Worm (Caenorhabditis elegans): ENCODE results near the gene Y43F8B.29.

Gene Y43F8B.29

DNA sequence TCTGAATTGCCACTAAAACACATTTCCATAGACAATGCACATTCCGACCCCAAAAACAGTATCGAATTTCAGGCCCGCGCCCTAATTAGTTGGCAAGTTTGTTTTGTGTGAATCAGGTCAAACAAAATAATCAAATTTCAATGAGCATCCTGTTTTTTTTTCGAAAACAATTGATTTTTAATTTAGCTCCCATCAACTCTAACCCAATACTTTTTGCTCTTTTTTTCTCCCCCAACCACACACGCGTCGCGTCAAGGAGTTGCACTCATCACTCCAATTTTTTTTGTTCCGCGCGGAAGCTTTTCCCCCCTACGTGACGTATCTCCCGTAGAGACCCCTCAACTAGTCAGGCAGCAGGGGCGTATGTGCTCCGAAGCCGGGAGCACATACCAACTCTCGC, 10.0 kb downstream of the Y43F8B.29 start:
- TF ChIP-seq ama-1 (optimal IDR thresholded peaks at IDR 0.05) = no peak

DNA sequence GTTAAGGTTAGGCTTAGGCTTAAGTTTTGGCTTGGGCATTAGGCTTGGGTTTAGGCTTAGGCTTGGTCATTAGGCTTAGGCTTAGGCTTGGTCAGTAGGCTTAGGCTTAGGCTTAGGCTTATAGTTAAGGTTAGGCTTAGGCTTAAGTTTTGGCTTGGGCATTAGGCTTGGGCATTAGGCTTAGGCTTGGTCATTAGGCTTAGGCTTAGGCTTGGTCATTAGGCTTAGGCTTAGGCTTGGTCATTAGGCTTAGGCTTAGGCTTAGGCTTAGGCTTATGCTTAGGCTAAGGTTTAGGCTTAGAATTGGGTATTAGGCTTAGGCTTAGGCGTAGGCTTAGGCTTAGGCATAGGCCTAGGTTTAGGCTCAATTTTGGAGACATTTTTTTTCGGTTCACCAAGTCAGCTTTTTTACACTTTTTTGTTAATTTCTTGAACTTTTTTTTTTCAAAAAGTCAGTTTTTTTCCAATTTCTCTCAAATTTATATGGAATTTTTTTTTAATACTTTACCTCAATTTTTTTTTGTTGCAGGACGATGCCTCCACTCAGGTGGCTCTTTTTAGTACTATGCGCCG, 11.3 kb downstream of the Y43F8B.29 start, which contains the start of gene Y43F8B.3:
TSS of gene Y43F8B.3 (plus strand) at position 523 of the 573 bp plus-strand sequence.
- TF ChIP-seq skn-1 (tag; optimal IDR thresholded peaks at IDR 0.05) (no peak), mml-1 (tag; optimal IDR thresholded peaks at IDR 0.05) (no peak), ceh-9 (tag; optimal IDR thresholded peaks at IDR 0.05) (no peak), jun-1 (tag; optimal IDR thresholded peaks at IDR 0.05) (no peak), nhr-28 (tag; optimal IDR thresholded peaks at IDR 0.05) (no peak), egl-27 (tag; optimal IDR thresholded peaks at IDR 0.05) (no peak), ztf-11 (tag; optimal IDR thresholded peaks at IDR 0.05) (no peak), lin-39 (tag; optimal IDR thresholded peaks at IDR 0.05) (no peak), egl-5 (tag; optimal IDR thresholded peaks at IDR 0.05) (no peak), nhr-76 (tag; optimal IDR thresholded peaks at IDR 0.05) (no peak), aly-2 (tag; optimal IDR thresholded peaks at IDR 0.05) (no peak)

- TF ChIP-seq lin-15B (tag; optimal IDR thresholded peaks at IDR 0.05) = no peak
- no peak for TF ChIP-seq ztf-11 (tag; optimal IDR thresholded peaks at IDR 0.05)
- TF ChIP-seq fkh-10 (GFP tag; optimal IDR thresholded peaks at IDR 0.05) = no peak
- TF ChIP-seq egl-27 (tag; optimal IDR thresholded peaks at IDR 0.05) = no peak
- no peak for TF ChIP-seq fkh-2 (tag; optimal IDR thresholded peaks at IDR 0.05)
- no peak for TF ChIP-seq nhr-12 (tag; optimal IDR thresholded peaks at IDR 0.05)
- TF ChIP-seq eor-1 (tag; optimal IDR thresholded peaks at IDR 0.05) = no peak
- TF ChIP-seq ceh-82 (tag; optimal IDR thresholded peaks at IDR 0.05) = no peak
- TF ChIP-seq unc-62 (GFP tag; optimal IDR thresholded peaks at IDR 0.05) = no peak
- TF ChIP-seq tbx-2 (tag; optimal IDR thresholded peaks at IDR 0.05) = no peak
These were observed 17.7 kb downstream of the Y43F8B.29 start for ce11 chrV:19509061-19509460.

DNA sequence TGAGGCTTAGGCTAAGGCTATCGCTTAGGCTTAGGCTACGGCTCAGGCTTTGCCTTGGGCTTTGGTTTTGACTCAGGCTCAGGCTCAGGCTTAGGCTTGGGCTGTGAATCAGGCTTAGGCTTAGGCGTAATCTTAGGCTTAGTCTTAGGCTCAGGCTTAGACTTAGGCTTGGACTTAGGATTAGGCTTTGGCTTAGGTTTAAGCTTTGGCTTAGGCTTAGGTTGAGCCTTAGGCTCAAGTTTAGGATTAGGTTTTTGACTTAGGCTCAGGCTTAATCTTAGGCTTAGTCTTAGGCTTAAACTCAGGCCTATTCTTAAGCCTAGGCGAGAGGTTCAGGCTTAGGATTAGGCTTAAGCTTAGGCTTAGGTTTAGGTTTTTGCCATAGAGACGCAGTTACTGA, 18.9 kb downstream of the Y43F8B.29 start:
- no peak for TF ChIP-seq ceh-16 (tag; optimal IDR thresholded peaks at IDR 0.05)
- TF ChIP-seq nhr-23 (tag; optimal IDR thresholded peaks at IDR 0.05) = no peak

- TF ChIP-seq eor-1 (tag; optimal IDR thresholded peaks at IDR 0.05) = no peak
These were observed 19.5 kb downstream of the Y43F8B.29 start for ce11 chrV:19510925-19511324.

DNA sequence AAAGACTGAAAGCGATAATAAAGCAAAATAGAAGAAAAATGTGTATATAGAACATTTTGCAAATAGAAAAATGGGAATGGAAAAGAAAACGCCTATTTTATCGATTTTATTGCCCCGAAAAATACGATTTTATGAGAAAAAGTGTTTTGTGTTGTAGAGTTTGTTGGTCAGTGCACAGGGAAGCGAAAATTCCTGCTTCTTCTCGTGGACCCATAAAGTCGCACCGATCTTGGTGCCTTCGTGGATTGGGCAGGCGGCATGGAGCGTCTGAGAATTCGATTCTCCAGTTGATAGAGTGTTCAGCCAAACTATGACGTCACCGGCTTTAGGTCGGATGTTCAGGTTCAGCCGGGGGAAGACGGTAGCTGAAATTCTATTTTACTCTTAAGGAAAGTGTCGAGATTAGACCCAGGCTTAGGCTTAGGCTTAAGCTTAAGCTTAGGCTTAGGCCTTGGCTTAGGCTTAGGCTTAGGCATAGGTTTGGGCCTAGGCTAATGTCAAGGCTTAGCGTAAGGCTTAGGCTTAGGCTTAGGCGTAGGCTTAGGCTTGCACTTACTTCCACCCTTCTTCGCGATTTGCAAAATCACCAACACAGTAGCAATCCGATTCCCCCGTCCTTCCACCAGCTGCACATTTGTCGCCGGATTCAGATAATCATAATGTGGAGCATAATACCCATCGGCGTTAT, 21.0 kb downstream of the Y43F8B.29 start, which contains the start of gene Y43F8B.19:
TSS of gene Y43F8B.19 (minus strand) at position 51 of the 688 bp plus-strand sequence.
- TF ChIP-seq R02D3.7 (tag; optimal IDR thresholded peaks at IDR 0.05) = no peak
- no peak for TF ChIP-seq ztf-11 (tag; optimal IDR thresholded peaks at IDR 0.05)
- no peak for TF ChIP-seq pha-4 (tag; optimal IDR thresholded peaks at IDR 0.05)
- no peak for TF ChIP-seq ceh-16 (tag; optimal IDR thresholded peaks at IDR 0.05)
- no peak for TF ChIP-seq ceh-82 (tag; optimal IDR thresholded peaks at IDR 0.05)
- TF ChIP-seq nhr-76 (tag; optimal IDR thresholded peaks at IDR 0.05) = no peak
- no peak for TF ChIP-seq nhr-237 (tag; optimal IDR thresholded peaks at IDR 0.05)
- TF ChIP-seq hmg-11 (tag; optimal IDR thresholded peaks at IDR 0.05) = no peak
- TF ChIP-seq ceh-9 (tag; optimal IDR thresholded peaks at IDR 0.05) = no peak
- no peak for TF ChIP-seq lsy-12 (tag; optimal IDR thresholded peaks at IDR 0.05)
- no peak for TF ChIP-seq nhr-77 (tag; optimal IDR thresholded peaks at IDR 0.05)
- TF ChIP-seq ztf-4 (tag; optimal IDR thresholded peaks at IDR 0.05) = no peak
- no peak for TF ChIP-seq unc-39 (tag; optimal IDR thresholded peaks at IDR 0.05)
- TF ChIP-seq nhr-23 (tag; optimal IDR thresholded peaks at IDR 0.05) = no peak
- no peak for TF ChIP-seq egl-5 (tag; optimal IDR thresholded peaks at IDR 0.05)
- no peak for TF ChIP-seq nhr-12 (tag; optimal IDR thresholded peaks at IDR 0.05)

DNA sequence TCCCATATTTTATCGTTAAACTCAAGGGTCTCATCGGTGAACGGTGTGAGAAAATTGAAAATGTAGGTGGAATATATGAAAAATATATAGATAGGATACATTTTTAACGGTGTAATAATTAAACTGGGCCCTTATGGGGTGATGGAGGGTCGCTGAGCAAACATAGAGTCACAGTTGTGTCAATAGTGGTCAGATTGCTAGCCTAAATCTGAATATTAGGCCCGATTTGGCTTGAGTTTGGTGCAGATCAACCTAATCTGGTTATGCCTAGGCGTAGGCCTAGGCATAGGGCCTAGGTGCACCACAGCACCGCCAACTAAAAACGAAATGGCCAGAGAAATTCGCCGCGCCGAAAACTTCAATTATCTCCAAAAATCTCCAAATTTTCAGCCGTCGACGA, 22.1 kb downstream of the Y43F8B.29 start, which contains the start of gene phy-4:
TSS of gene phy-4 (minus strand) at position 101 of the 400 bp plus-strand sequence.
- TF ChIP-seq nhr-28 (tag; optimal IDR thresholded peaks at IDR 0.05) (no peak), jun-1 (tag; optimal IDR thresholded peaks at IDR 0.05) (no peak), tbx-2 (tag; optimal IDR thresholded peaks at IDR 0.05) (no peak), ceh-16 (tag; optimal IDR thresholded peaks at IDR 0.05) (no peak), nfya-1 (tag; optimal IDR thresholded peaks at IDR 0.05; ENCODE audit: insufficient read depth) (no peak), lsy-12 (tag; optimal IDR thresholded peaks at IDR 0.05) (no peak), fos-1 (tag; optimal IDR thresholded peaks at IDR 0.05) (no peak)
